Comparison of ENCODE assay signal across 1 fruit fly cellular context in the genomic region with DNA sequence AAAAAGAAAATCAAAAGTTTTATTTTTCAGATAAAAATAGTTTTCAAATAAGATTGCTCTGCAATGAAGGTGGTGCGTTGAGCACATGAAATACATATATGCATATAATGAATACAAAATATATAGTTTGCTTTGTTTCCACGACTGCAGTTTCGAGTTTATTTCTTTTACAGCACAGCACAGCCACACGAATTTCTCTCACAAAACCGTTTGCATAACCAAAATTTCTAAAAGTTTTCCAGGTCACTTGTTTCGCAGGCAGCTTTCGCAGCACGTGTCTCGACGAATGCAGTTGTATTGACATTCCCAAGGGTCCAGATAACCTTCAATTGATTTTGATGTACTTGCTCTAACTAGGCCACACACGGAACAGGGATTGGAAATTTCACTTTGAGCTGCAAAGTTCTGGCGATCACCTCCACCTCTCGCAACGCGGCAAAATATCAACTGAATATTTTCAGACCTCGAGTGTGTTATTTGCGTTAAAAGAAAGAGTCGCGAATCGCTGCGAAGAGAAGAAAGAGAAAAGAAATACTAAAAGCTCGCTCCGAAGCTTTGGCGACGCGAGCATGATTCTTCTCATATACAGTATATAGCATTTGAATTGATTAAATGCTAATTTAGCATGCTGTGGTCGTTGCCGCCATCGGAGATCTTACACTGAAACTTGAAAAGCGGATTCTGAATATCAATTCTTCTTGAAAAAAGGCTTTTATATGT.
TF ChIP-seq lines count a peak whose summit lies in the region.

A gene (minus strand): TSS at position 449 of the 720 bp plus-strand sequence.

TF ChIP-seq in whole organism, embryonic, 481 proteins besides CTCF, POLR2A, EP300 and RAD21 (continued from another document):
- TF ChIP-seq jumu (GFP tag; optimal IDR thresholded peaks at IDR 0.05; lab: Kevin White, UChicago) (no peak), MBD-R2 (GFP tag; IDR thresholded peaks at IDR 0.05; lab: Robert Waterston, UW) (peak; percentile 17; the same call in 1 of the 2 replicates), corto (GFP tag; optimal IDR thresholded peaks at IDR 0.05; lab: Kevin White, UChicago) (peak; percentile 5), Rfx (GFP tag; IDR thresholded peaks at IDR 0.05; lab: Robert Waterston, UW) (peak; percentile 61; the same call in 1 of the 2 replicates), CG2202 (tag; optimal IDR thresholded peaks at IDR 0.05; lab: Kevin White, UChicago) (no peak), CG14667 (GFP tag; IDR thresholded peaks at IDR 0.05; lab: Robert Waterston, UW) (no peak), croc (GFP tag; conservative IDR thresholded peaks at IDR 0.05; lab: Robert Waterston, UW) (no peak), Hr78 (GFP tag; optimal IDR thresholded peaks at IDR 0.05; lab: Kevin White, UChicago) (peak in 1 of 2 experiments; percentile 3), ATbp (GFP tag; optimal IDR thresholded peaks at IDR 0.05; lab: Kevin White, UChicago) (no peak), Elba2 (GFP tag; optimal IDR thresholded peaks at IDR 0.05; lab: Kevin White, UChicago) (no peak), esg (GFP tag; conservative IDR thresholded peaks at IDR 0.05; lab: Robert Waterston, UW) (no peak), Fer3 (tag; optimal IDR thresholded peaks at IDR 0.05; lab: Kevin White, UChicago) (no peak), phol (tag; optimal IDR thresholded peaks at IDR 0.05; lab: Kevin White, UChicago) (no peak), HmgD (GFP tag; optimal IDR thresholded peaks at IDR 0.05; lab: Kevin White, UChicago) (no peak), zfh1 (GFP tag; IDR thresholded peaks at IDR 0.05; lab: Robert Waterston, UW) (0 out of 3 replicates have a peak, but pooled peaks have one; percentile 25), CG1024 (GFP tag; IDR thresholded peaks at IDR 0.05; lab: Robert Waterston, UW) (no peak), nau (GFP tag; optimal IDR thresholded peaks at IDR 0.05; lab: Kevin White, UChicago) (no peak), CG10431 (GFP tag; optimal IDR thresholded peaks at IDR 0.05; lab: Kevin White, UChicago) (no peak), CG11504 (tag; optimal IDR thresholded peaks at IDR 0.05; lab: Kevin White, UChicago) (no peak), bowl (GFP tag; IDR thresholded peaks at IDR 0.05; lab: Robert Waterston, UW) (no peak), gsb-n (tag; optimal IDR thresholded peaks at IDR 0.05; lab: Kevin White, UChicago) (no peak), CG32532 (GFP tag; IDR thresholded peaks at IDR 0.05; lab: Robert Waterston, UW) (peak; percentile 65; the same call in 1 of the 2 replicates), Ada2b (GFP tag; IDR thresholded peaks at IDR 0.05; lab: Robert Waterston, UW) (no peak), Mrtf (GFP tag; IDR thresholded peaks at IDR 0.05; lab: Robert Waterston, UW) (peak; percentile 28; the same call in 1 of the 3 replicates), CG2120 (GFP tag; optimal IDR thresholded peaks at IDR 0.05; lab: Kevin White, UChicago) (peak; percentile 53), CG12769 (tag; optimal IDR thresholded peaks at IDR 0.05; lab: Kevin White, UChicago) (no peak), CG32767 (GFP tag; IDR thresholded peaks at IDR 0.05; lab: Robert Waterston, UW) (no peak), CG14860 (GFP tag; IDR thresholded peaks at IDR 0.05; lab: Robert Waterston, UW; ENCODE audit: partially characterized antibody) (no peak), lab (GFP tag; optimal IDR thresholded peaks at IDR 0.05; lab: Kevin White, UChicago) (peak; percentile 36), CG2678 (tag; optimal IDR thresholded peaks at IDR 0.05; lab: Kevin White, UChicago) (peak; percentile 48), Dek (tag; optimal IDR thresholded peaks at IDR 0.05; lab: Kevin White, UChicago) (no peak), CG3163 (GFP tag; optimal IDR thresholded peaks at IDR 0.05; lab: Kevin White, UChicago) (peak; percentile 90), CG8388 (GFP tag; optimal IDR thresholded peaks at IDR 0.05; lab: Kevin White, UChicago) (no peak), CG15601 (tag; optimal IDR thresholded peaks at IDR 0.05; lab: Kevin White, UChicago) (no peak), gcm (GFP tag; optimal IDR thresholded peaks at IDR 0.05; lab: Kevin White, UChicago) (no peak), Dp (GFP tag; optimal IDR thresholded peaks at IDR 0.05; lab: Kevin White, UChicago) (no peak), CG16863 (GFP tag; optimal IDR thresholded peaks at IDR 0.05; lab: Kevin White, UChicago) (no peak), CG7987 (GFP tag; optimal IDR thresholded peaks at IDR 0.05; lab: Kevin White, UChicago) (no peak), CG7928 (GFP tag; optimal IDR thresholded peaks at IDR 0.05; lab: Kevin White, UChicago) (no peak), CG3281 (GFP tag; optimal IDR thresholded peaks at IDR 0.05; lab: Kevin White, UChicago) (peak; percentile 63), sima (GFP tag; optimal IDR thresholded peaks at IDR 0.05; lab: Kevin White, UChicago) (no peak), slou (GFP tag; optimal IDR thresholded peaks at IDR 0.05; lab: Kevin White, UChicago) (no peak), CG13894 (tag; optimal IDR thresholded peaks at IDR 0.05; lab: Kevin White, UChicago) (no peak), CG15514 (GFP tag; optimal IDR thresholded peaks at IDR 0.05; lab: Kevin White, UChicago) (no peak), CG6854 (GFP tag; optimal IDR thresholded peaks at IDR 0.05; lab: Kevin White, UChicago) (peak; percentile 31), trh (GFP tag; optimal IDR thresholded peaks at IDR 0.05; lab: Kevin White, UChicago) (no peak), row (GFP tag; IDR thresholded peaks at IDR 0.05; lab: Robert Waterston, UW) (0 out of 3 replicates have a peak, but pooled peaks have one; percentile 40), CG42726 (GFP tag; IDR thresholded peaks at IDR 0.05; lab: Robert Waterston, UW; ENCODE audit: partially characterized antibody) (no peak), CrebB (tag; optimal IDR thresholded peaks at IDR 0.05; lab: Kevin White, UChicago) (no peak), CG9932 (GFP tag; IDR thresholded peaks at IDR 0.05; lab: Robert Waterston, UW) (no peak), wor (GFP tag; IDR thresholded peaks at IDR 0.05; lab: Robert Waterston, UW) (no peak), CG10274 (GFP tag; optimal IDR thresholded peaks at IDR 0.05; lab: Kevin White, UChicago) (peak; percentile 17), CG17359 (tag; optimal IDR thresholded peaks at IDR 0.05; lab: Kevin White, UChicago) (no peak), twi (tag; optimal IDR thresholded peaks at IDR 0.05; lab: Kevin White, UChicago) (no peak), so (GFP tag; IDR thresholded peaks at IDR 0.05; lab: Robert Waterston, UW) (0 out of 3 replicates have a peak, but pooled peaks have one; percentile 38), da (GFP tag; optimal IDR thresholded peaks at IDR 0.05; lab: Kevin White, UChicago) (no peak), CG11456 (GFP tag; IDR thresholded peaks at IDR 0.05; lab: Robert Waterston, UW) (0 out of 3 replicates have a peak, but pooled peaks have one; percentile 11), fd3F (GFP tag; optimal IDR thresholded peaks at IDR 0.05; lab: Kevin White, UChicago) (no peak), gro (GFP tag; optimal IDR thresholded peaks at IDR 0.05; lab: Kevin White, UChicago) (peak; percentile 27), Ets65A (GFP tag; lab: Kevin White, UChicago) (no peak), dpn (GFP tag; optimal IDR thresholded peaks at IDR 0.05; lab: Kevin White, UChicago) (peak in 1 of 2 experiments; percentile 19), run (tag; optimal IDR thresholded peaks at IDR 0.05; lab: Kevin White, UChicago) (no peak), Hand (GFP tag; optimal IDR thresholded peaks at IDR 0.05; lab: Kevin White, UChicago) (no peak), CG32772 (GFP tag; IDR thresholded peaks at IDR 0.05; lab: Robert Waterston, UW) (no peak), CG3726 (GFP tag; IDR thresholded peaks at IDR 0.05; lab: Robert Waterston, UW) (no peak), grn (GFP tag; optimal IDR thresholded peaks at IDR 0.05; lab: Kevin White, UChicago) (no peak), CG11696 (GFP tag; IDR thresholded peaks at IDR 0.05; lab: Robert Waterston, UW) (0 out of 2 replicates have a peak, but pooled peaks have one; percentile 49), tap (tag; optimal IDR thresholded peaks at IDR 0.05; lab: Kevin White, UChicago) (no peak), gcm2 (GFP tag; optimal IDR thresholded peaks at IDR 0.05; lab: Kevin White, UChicago) (no peak), shn (GFP tag; optimal IDR thresholded peaks at IDR 0.05; lab: Kevin White, UChicago) (no peak), wek (GFP tag; optimal IDR thresholded peaks at IDR 0.05; lab: Kevin White, UChicago) (no peak), hth (optimal IDR thresholded peaks at IDR 0.05; lab: Kevin White, UChicago) (no peak), dimm (GFP tag; IDR thresholded peaks at IDR 0.05; lab: Robert Waterston, UW) (no peak), Pdp1 (GFP tag; optimal IDR thresholded peaks at IDR 0.05; lab: Kevin White, UChicago) (peak in 1 of 2 experiments; percentile 91), NC2α (GFP tag; optimal IDR thresholded peaks at IDR 0.05; lab: Kevin White, UChicago) (no peak), gce (GFP tag; IDR thresholded peaks at IDR 0.05; lab: Robert Waterston, UW) (no peak), CG14014 (GFP tag; IDR thresholded peaks at IDR 0.05; lab: Robert Waterston, UW) (0 out of 2 replicates have a peak, but pooled peaks have one; percentile 32), CG18476 (GFP tag; optimal IDR thresholded peaks at IDR 0.05; lab: Kevin White, UChicago) (no peak), caup (GFP tag; optimal IDR thresholded peaks at IDR 0.05; lab: Kevin White, UChicago; ENCODE audit: severe bottlenecking) (no peak), Antp (GFP tag; optimal IDR thresholded peaks at IDR 0.05; lab: Kevin White, UChicago) (no peak), chinmo (GFP tag; IDR thresholded peaks at IDR 0.05; lab: Robert Waterston, UW; ENCODE audit: partially characterized antibody) (0 out of 4 replicates have a peak, but pooled peaks have one; percentile 19), jigr1 (GFP tag; IDR thresholded peaks at IDR 0.05; lab: Robert Waterston, UW) (no peak), CG10543 (GFP tag; optimal IDR thresholded peaks at IDR 0.05; lab: Kevin White, UChicago) (no peak), CG6175 (GFP tag; IDR thresholded peaks at IDR 0.05; lab: Robert Waterston, UW) (no peak), CG5953 (GFP tag; IDR thresholded peaks at IDR 0.05; lab: Robert Waterston, UW) (no peak), MESR4 (GFP tag; optimal IDR thresholded peaks at IDR 0.05; lab: Kevin White, UChicago) (no peak), bab2 (GFP tag; optimal IDR thresholded peaks at IDR 0.05; lab: Kevin White, UChicago) (no peak)
